Worm (Caenorhabditis elegans): ENCODE measurements around the gene srg-44.

srg-44 gene

DNA sequence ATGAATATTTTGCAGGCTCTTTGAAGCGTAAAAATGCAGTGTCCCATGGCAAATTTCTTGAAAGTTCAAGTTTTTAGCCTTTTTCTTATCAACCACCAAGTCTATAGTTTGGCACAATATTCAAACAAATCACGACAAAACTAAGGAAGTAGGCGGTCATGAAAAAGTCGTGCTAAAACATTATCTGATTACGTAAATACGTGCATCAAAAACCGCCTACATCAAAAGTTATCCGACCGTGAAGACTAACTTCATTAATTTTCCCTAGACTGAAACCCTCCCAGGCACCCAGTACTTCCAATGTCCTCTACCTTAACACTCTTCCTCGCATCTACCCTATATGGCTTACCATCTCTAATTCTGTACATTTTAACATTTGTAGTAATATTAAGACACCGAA lies at the start of gene srg-44:
Gene srg-44, plus strand, starts transcription at position 301 of the 400 bp plus-strand sequence.
- no peak for TF ChIP-seq ama-1 (optimal IDR thresholded peaks at IDR 0.05)
- no peak for TF ChIP-seq jun-1 (tag; optimal IDR thresholded peaks at IDR 0.05)
- no peak for TF ChIP-seq nhr-47 (tag; optimal IDR thresholded peaks at IDR 0.05)
- TF ChIP-seq elt-3 (tag; optimal IDR thresholded peaks at IDR 0.05): no peak
- no peak for TF ChIP-seq ceh-82 (tag; optimal IDR thresholded peaks at IDR 0.05)
- no peak for TF ChIP-seq tlp-1 (tag; optimal IDR thresholded peaks at IDR 0.05)
- no peak for TF ChIP-seq egl-27 (tag; optimal IDR thresholded peaks at IDR 0.05)
- no peak for TF ChIP-seq fos-1 (tag; optimal IDR thresholded peaks at IDR 0.05)

DNA sequence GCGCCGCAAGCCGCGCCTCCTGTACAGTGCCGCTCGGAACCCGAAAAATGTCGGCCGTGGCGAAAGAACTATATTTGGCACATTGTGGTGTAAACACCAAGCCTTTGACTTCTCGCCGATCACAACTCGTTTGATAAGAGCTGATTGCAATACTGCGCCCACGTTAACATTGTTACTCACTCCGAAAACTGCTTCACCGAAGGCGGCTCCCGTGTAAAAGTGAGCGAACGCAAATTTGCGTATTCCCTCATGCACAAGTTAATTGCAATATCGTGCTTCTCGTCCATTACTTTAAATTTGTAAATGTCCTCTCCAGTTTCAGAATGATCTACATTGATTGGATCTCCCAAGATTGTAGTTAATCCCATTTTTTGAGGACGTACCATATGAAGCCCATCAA lies 44.4 kb upstream of the srg-44 start:
- no peak for TF ChIP-seq aha-1 (tag; optimal IDR thresholded peaks at IDR 0.05)

DNA sequence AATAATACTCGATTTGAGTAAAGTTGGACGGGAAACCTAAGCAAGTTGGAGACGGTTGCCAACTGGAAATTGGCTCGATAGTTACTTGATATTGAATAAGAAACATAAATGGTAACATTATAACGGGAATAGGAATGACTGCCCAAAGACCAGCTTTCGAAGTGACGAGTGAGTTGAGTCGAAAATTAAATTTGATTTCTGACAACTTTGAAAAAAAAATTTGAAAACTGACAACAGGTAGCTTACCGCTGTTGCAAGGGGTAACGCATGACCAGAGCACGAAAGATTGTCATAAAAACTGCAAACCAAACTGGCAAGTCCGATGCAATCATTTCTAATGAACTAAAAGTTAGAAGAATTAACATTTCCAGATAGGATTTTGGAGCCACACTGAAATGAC lies 35.9 kb upstream of the srg-44 start:
- no peak for TF ChIP-seq grh-1 (GFP tag; IDR thresholded peaks at IDR 0.05)
- TF ChIP-seq C16A3.4 (tag; optimal IDR thresholded peaks at IDR 0.05): no peak
- no peak for TF ChIP-seq isw-1 (GFP tag; IDR thresholded peaks at IDR 0.05)
- TF ChIP-seq blmp-1 (tag; optimal IDR thresholded peaks at IDR 0.05): no peak
- TF ChIP-seq nhr-47 (tag; optimal IDR thresholded peaks at IDR 0.05): no peak
- TF ChIP-seq mef-2 (tag; optimal IDR thresholded peaks at IDR 0.05): no peak
- no peak for TF ChIP-seq Y116A8C.19 (tag; optimal IDR thresholded peaks at IDR 0.05; ENCODE audit: borderline replicate concordance)
- no peak for TF ChIP-seq elt-2 (tag; optimal IDR thresholded peaks at IDR 0.05)
- no peak for TF ChIP-seq hlh-4 (tag; optimal IDR thresholded peaks at IDR 0.05)
- no peak for TF ChIP-seq snpc-4 (tag; optimal IDR thresholded peaks at IDR 0.05)
- TF ChIP-seq mab-9 (GFP tag; IDR thresholded peaks at IDR 0.05): no peak
- no peak for TF ChIP-seq aha-1 (tag; optimal IDR thresholded peaks at IDR 0.05)
- no peak for TF ChIP-seq nhr-76 (tag; optimal IDR thresholded peaks at IDR 0.05)
- no peak for TF ChIP-seq zag-1 (tag; optimal IDR thresholded peaks at IDR 0.05)
- no peak for TF ChIP-seq tbx-2 (tag; optimal IDR thresholded peaks at IDR 0.05)
- TF ChIP-seq alr-1 (tag; optimal IDR thresholded peaks at IDR 0.05; ENCODE audit: borderline replicate concordance): no peak
- no peak for TF ChIP-seq pax-3 (tag; optimal IDR thresholded peaks at IDR 0.05)
- no peak for TF ChIP-seq lsy-2 (tag; optimal IDR thresholded peaks at IDR 0.05)
- no peak for TF ChIP-seq swsn-7 (tag; optimal IDR thresholded peaks at IDR 0.05)

DNA sequence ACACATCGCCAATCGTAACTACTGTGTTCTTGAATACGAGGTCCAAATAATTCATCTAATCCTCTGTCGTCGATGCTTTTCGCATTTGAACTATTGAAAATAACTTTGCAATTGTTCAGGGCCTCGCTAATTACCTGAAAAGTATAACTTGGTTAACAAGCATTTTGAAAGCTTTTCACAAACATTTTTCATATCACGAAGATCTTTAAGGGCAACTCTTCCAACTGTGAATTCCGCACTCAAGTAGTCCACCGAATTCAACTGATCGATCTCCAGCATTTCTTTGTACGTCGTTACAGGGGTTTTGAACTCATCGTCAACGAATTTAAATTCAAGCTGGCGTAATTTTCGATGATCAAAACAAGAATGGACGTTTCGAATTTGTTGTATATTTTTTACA lies 32.2 kb upstream of the srg-44 start:
- TF ChIP-seq blmp-1 (tag; optimal IDR thresholded peaks at IDR 0.05) (no peak), dsc-1 (tag; optimal IDR thresholded peaks at IDR 0.05) (no peak), hpl-2 (GFP tag; optimal IDR thresholded peaks at IDR 0.05) (no peak), dpl-1 (GFP tag; optimal IDR thresholded peaks at IDR 0.05) (no peak), lin-39 (tag; optimal IDR thresholded peaks at IDR 0.05) (no peak), lsy-2 (tag; optimal IDR thresholded peaks at IDR 0.05) (no peak), pag-3 (tag; optimal IDR thresholded peaks at IDR 0.05; ENCODE audit: borderline replicate concordance, insufficient read depth) (no peak), sup-37 (GFP tag; optimal IDR thresholded peaks at IDR 0.05) (no peak), nhr-85 (tag) (no peak), lin-15B (tag; optimal IDR thresholded peaks at IDR 0.05) (no peak), sox-4 (tag; optimal IDR thresholded peaks at IDR 0.05) (no peak), zip-4 (GFP tag; optimal IDR thresholded peaks at IDR 0.05) (no peak), fkh-10 (GFP tag; optimal IDR thresholded peaks at IDR 0.05) (no peak), grh-1 (GFP tag; IDR thresholded peaks at IDR 0.05) (no peak), nhr-84 (tag; optimal IDR thresholded peaks at IDR 0.05) (no peak), Y116A8C.19 (tag; optimal IDR thresholded peaks at IDR 0.05; ENCODE audit: borderline replicate concordance) (no peak), elt-3 (tag; optimal IDR thresholded peaks at IDR 0.05) (no peak), unc-130 (tag; optimal IDR thresholded peaks at IDR 0.05) (no peak)
